Worm (Caenorhabditis elegans): ENCODE results near the gene pqn-48.
A peak's percentile ranks its signal among the peaks of the same experiment; 100 is the strongest.
"Not testable (repeated sequence)": the region's sequence is repeated elsewhere in the genome, so short reads cannot be mapped to it uniquely, and the experiment has no call there.

Gene pqn-48

ce11 chrII:4051196-4051595, 12.5 kb downstream of the pqn-48 start:
- TF ChIP-seq tbp1 (GFP tag; optimal IDR thresholded peaks at IDR 0.05) (peak; percentile 75), B0261.1 (tag; optimal IDR thresholded peaks at IDR 0.05) (peak; percentile 50), lin-26 (GFP tag; IDR thresholded peaks at IDR 0.05) (peak; percentile 23; the same call in 1 of the 2 replicates), rpc-1 (tag; optimal IDR thresholded peaks at IDR 0.05) (peak; percentile 55)
- not testable (repeated sequence) for TF ChIP-seq rpc-1 (optimal IDR thresholded peaks at IDR 0.05)

ce11 chrII:4062477-4062876, 23.8 kb downstream of the pqn-48 start, which contains the start of gene gadr-4:
TSS of gene gadr-4 (minus strand) at chrII:4062577.
- TF ChIP-seq T26A5.8 (tag; optimal IDR thresholded peaks at IDR 0.05) = no peak
- TF ChIP-seq hlh-26 (GFP tag; conservative IDR thresholded peaks at IDR 0.05) = no peak
- TF ChIP-seq sptf-2 (GFP tag; optimal IDR thresholded peaks at IDR 0.05) = no peak
- no peak for TF ChIP-seq lir-1 (GFP tag; conservative IDR thresholded peaks at IDR 0.05)
- TF ChIP-seq him-1 (tag; optimal IDR thresholded peaks at IDR 0.05) = no peak
- TF ChIP-seq F22D6.2 (tag; optimal IDR thresholded peaks at IDR 0.05) = no peak
- no peak for TF ChIP-seq nfya-1 (tag; optimal IDR thresholded peaks at IDR 0.05; ENCODE audit: borderline replicate concordance, insufficient read depth)
- no peak for TF ChIP-seq F39B2.1 (GFP tag; IDR thresholded peaks at IDR 0.05)
- no peak for TF ChIP-seq lsy-27 (tag; optimal IDR thresholded peaks at IDR 0.05; ENCODE audit: borderline replicate concordance, insufficient read depth)
- no peak for TF ChIP-seq tbp1 (GFP tag; optimal IDR thresholded peaks at IDR 0.05)
- no peak for TF ChIP-seq pbrm-1 (GFP tag; IDR thresholded peaks at IDR 0.05)
- TF ChIP-seq cebp-1 (GFP tag; IDR thresholded peaks at IDR 0.05) = no peak
- no peak for TF ChIP-seq cebp-1 (tag; optimal IDR thresholded peaks at IDR 0.05)
- no peak for TF ChIP-seq C06A6.2 (GFP tag; conservative IDR thresholded peaks at IDR 0.05)
- TF ChIP-seq ztf-18 (tag; optimal IDR thresholded peaks at IDR 0.05) = no peak
- no peak for TF ChIP-seq gei-17 (GFP tag; optimal IDR thresholded peaks at IDR 0.05)

ce11 chrII:4063997-4064396, 25.3 kb downstream of the pqn-48 start, which contains the start of gene fbxb-118:
TSS of gene fbxb-118 (minus strand) at chrII:4064097.
- TF ChIP-seq egrh-3 (GFP tag; IDR thresholded peaks at IDR 0.05) (no peak), repo-1 (tag; optimal IDR thresholded peaks at IDR 0.05) (no peak), lag-1 (GFP tag; IDR thresholded peaks at IDR 0.05) (no peak), F49E8.2 (tag; optimal IDR thresholded peaks at IDR 0.05; ENCODE audit: insufficient read depth) (no peak), lin-26 (GFP tag; IDR thresholded peaks at IDR 0.05) (no peak), Y95B8A.8 (GFP tag; IDR thresholded peaks at IDR 0.05) (no peak), dpff-1 (tag; optimal IDR thresholded peaks at IDR 0.05) (no peak), nhr-80 (tag; optimal IDR thresholded peaks at IDR 0.05) (no peak), cebp-1 (GFP tag; IDR thresholded peaks at IDR 0.05) (no peak), cebp-1 (tag; optimal IDR thresholded peaks at IDR 0.05) (no peak), ceh-40 (GFP tag; IDR thresholded peaks at IDR 0.05) (no peak), tbx-9 (tag; optimal IDR thresholded peaks at IDR 0.05; ENCODE audit: borderline replicate concordance) (no peak), Y67H2A.10 (GFP tag; conservative IDR thresholded peaks at IDR 0.05) (no peak), cebp-2 (GFP tag; IDR thresholded peaks at IDR 0.05) (no peak)

- TF ChIP-seq attf-6 (GFP tag; IDR thresholded peaks at IDR 0.05) (no peak), sea-2 (GFP tag; IDR thresholded peaks at IDR 0.05) (no peak), fkh-3 (tag; optimal IDR thresholded peaks at IDR 0.05) (no peak), sptf-2 (GFP tag; optimal IDR thresholded peaks at IDR 0.05) (no peak), B0261.1 (tag; optimal IDR thresholded peaks at IDR 0.05) (no peak), lag-1 (GFP tag; IDR thresholded peaks at IDR 0.05) (no peak), ztf-22 (GFP tag; optimal IDR thresholded peaks at IDR 0.05) (no peak), nhr-80 (tag; optimal IDR thresholded peaks at IDR 0.05) (no peak), B0019.2 (GFP tag; conservative IDR thresholded peaks at IDR 0.05) (no peak), snpc-3.4 (tag; optimal IDR thresholded peaks at IDR 0.05) (no peak), cebp-2 (GFP tag; IDR thresholded peaks at IDR 0.05) (no peak), aptf-2 (GFP tag; conservative IDR thresholded peaks at IDR 0.05) (no peak)
These were observed 28.6 kb downstream of the pqn-48 start, which contains the start of gene W06A11.1 for ce11 chrII:4067258-4067657. TSS of gene W06A11.1 (plus strand) at chrII:4067558.
